Fruit fly (Drosophila melanogaster) whole organism, prepupa: ENCODE measurements around the gene CG16903.
A peak's percentile ranks its signal among the peaks of the same experiment; 100 is the strongest.

Source experiments
- Blimp-1 ChIP-seq: fragments of 200-800 bp; sonication (Bioruptor generic); optimal IDR thresholded peaks from 3 replicates; lab custom pipeline; 2017; ENCODE audit warnings: missing biosample characterization, missing genetic modification characterization, mild to moderate bottlenecking, moderate library complexity, missing genetic modification reagents
- CG10631 ChIP-seq: fragments of 200-800 bp; sonication (Bioruptor generic); optimal IDR thresholded peaks from 2 replicates; lab custom pipeline; 2016; ENCODE audit warnings: missing biosample characterization, missing genetic modification characterization
- CG11294 ChIP-seq: fragments of 200-800 bp; sonication (Bioruptor generic); IDR thresholded peaks from 2 replicates; pipeline ENCODE4 v1.3.6; 2022; ENCODE audit warnings: missing biosample characterization, missing genetic modification characterization
- CG11762 ChIP-seq: fragments of 200-800 bp; sonication (Bioruptor generic); optimal IDR thresholded peaks from 3 replicates; lab custom pipeline; 2016; ENCODE audit warnings: missing biosample characterization, missing genetic modification characterization; ENCODE audit not compliant: insufficient read depth
- CG11902 ChIP-seq: fragments of 200-800 bp; sonication (Bioruptor generic); optimal IDR thresholded peaks from 3 replicates; lab custom pipeline; 2016; ENCODE audit warnings: missing biosample characterization, missing genetic modification characterization
- CG15336 ChIP-seq: fragments of 200-800 bp; sonication (Bioruptor generic); IDR thresholded peaks from 2 replicates; pipeline ENCODE4 v1.3.6; 2022; ENCODE audit warnings: missing biosample characterization, missing genetic modification characterization
- CG16779 ChIP-seq: fragments of 200-800 bp; sonication (Bioruptor generic); optimal IDR thresholded peaks from 3 replicates; lab custom pipeline; 2017; ENCODE audit warnings: missing biosample characterization, mild to moderate bottlenecking, missing genetic modification characterization
- CG3032 ChIP-seq: fragments of 200-800 bp; optimal IDR thresholded peaks from 2 replicates; lab custom pipeline; 2019; ENCODE audit warnings: missing biosample characterization, mild to moderate bottlenecking, missing genetic modification characterization, moderate library complexity
- CG31627 ChIP-seq: fragments of 200-800 bp; sonication (Bioruptor generic); optimal IDR thresholded peaks from 3 replicates; lab custom pipeline; 2016; ENCODE audit warnings: missing biosample characterization, missing genetic modification characterization
- CG32006 ChIP-seq: fragments of 200-800 bp; sonication (Bioruptor generic); optimal IDR thresholded peaks from 3 replicates; lab custom pipeline; 2017; ENCODE audit warnings: missing biosample characterization, mild to moderate bottlenecking, missing genetic modification characterization
- CG3919 ChIP-seq: fragments of 200-800 bp; sonication (Bioruptor generic); optimal IDR thresholded peaks from 3 replicates; lab custom pipeline; 2016; ENCODE audit warnings: missing biosample characterization, missing genetic modification characterization
- CG4318 ChIP-seq: fragments of 200-800 bp; sonication (Bioruptor generic); optimal IDR thresholded peaks from 3 replicates; lab custom pipeline; 2017; ENCODE audit warnings: missing biosample characterization, mild to moderate bottlenecking, missing genetic modification characterization
- CG6163 ChIP-seq: fragments of 200-800 bp; sonication (Bioruptor generic); IDR thresholded peaks from 3 replicates; pipeline ENCODE4 v1.3.6; 2022; ENCODE audit warnings: missing biosample characterization, missing genetic modification characterization
- CG6276 ChIP-seq: fragments of 200-800 bp; sonication (Bioruptor generic); optimal IDR thresholded peaks from 2 replicates; lab custom pipeline; 2017; ENCODE audit warnings: missing biosample characterization, mild to moderate bottlenecking, missing genetic modification characterization
- CG6792 ChIP-seq: fragments of 200-800 bp; sonication (Bioruptor generic); optimal IDR thresholded peaks from 3 replicates; lab custom pipeline; 2016; ENCODE audit warnings: missing biosample characterization, missing genetic modification characterization
- CG6854 ChIP-seq: fragments of 200-800 bp; sonication (Bioruptor generic); optimal IDR thresholded peaks from 2 replicates; lab custom pipeline; 2017; ENCODE audit warnings: missing biosample characterization, mild to moderate bottlenecking, missing genetic modification characterization
- CG7368 ChIP-seq: fragments of 200-800 bp; sonication (Bioruptor generic); optimal IDR thresholded peaks from 3 replicates; lab custom pipeline; 2016; ENCODE audit warnings: missing biosample characterization, missing genetic modification characterization
- CG8119 ChIP-seq: fragments of 200-800 bp; sonication (Bioruptor generic); IDR thresholded peaks from 3 replicates; pipeline ENCODE4 v1.3.6; 2022; ENCODE audit warnings: missing biosample characterization, missing genetic modification characterization
- CG8319 ChIP-seq: fragments of 200-800 bp; sonication (Bioruptor generic); optimal IDR thresholded peaks from 3 replicates; lab custom pipeline; 2016; ENCODE audit warnings: missing biosample characterization, missing genetic modification characterization
- CG9139 ChIP-seq: fragments of 200-800 bp; sonication (Bioruptor generic); optimal IDR thresholded peaks from 3 replicates; lab custom pipeline; 2017; ENCODE audit warnings: missing biosample characterization, mild to moderate bottlenecking, missing genetic modification characterization
- Eip75B ChIP-seq: fragments of 200-800 bp; sonication (Bioruptor generic); optimal IDR thresholded peaks from 3 replicates; lab custom pipeline; 2016; ENCODE audit warnings: missing biosample characterization, missing genetic modification characterization
- Eip78C ChIP-seq: fragments of 200-800 bp; sonication (Bioruptor generic); peaks from one replicate; lab custom pipeline; 2016; ENCODE audit warnings: missing biosample characterization, missing genetic modification characterization
- Ets96B ChIP-seq: fragments of 200-800 bp; optimal IDR thresholded peaks from 2 replicates; lab custom pipeline; 2019; ENCODE audit warnings: missing biosample characterization, mild to moderate bottlenecking, missing genetic modification characterization, moderate library complexity
- Gug ChIP-seq: fragments of 200-800 bp; sonication (Bioruptor generic); IDR thresholded peaks from 2 replicates; pipeline ENCODE4 v1.3.6; 2022; ENCODE audit warnings: missing biosample characterization, missing genetic modification characterization
- Hr39 ChIP-seq: fragments of 200-800 bp; sonication (Bioruptor generic); optimal IDR thresholded peaks from 2 replicates; lab custom pipeline; 2016; ENCODE audit warnings: missing biosample characterization, missing genetic modification characterization
- Hr4 ChIP-seq: fragments of 200-800 bp; sonication (Bioruptor generic); optimal IDR thresholded peaks from 3 replicates; lab custom pipeline; 2016; ENCODE audit warnings: missing biosample characterization, missing genetic modification characterization
- Lpt ChIP-seq: fragments of 200-800 bp; sonication (Bioruptor generic); optimal IDR thresholded peaks from 3 replicates; lab custom pipeline; 2016; ENCODE audit warnings: missing biosample characterization, missing genetic modification characterization
- Met ChIP-seq: fragments of 200-800 bp; sonication (Bioruptor generic); optimal IDR thresholded peaks from 3 replicates; lab custom pipeline; 2016; ENCODE audit warnings: missing biosample characterization, missing genetic modification characterization
- OdsH ChIP-seq: fragments of 200-800 bp; sonication (Bioruptor generic); optimal IDR thresholded peaks from 3 replicates; lab custom pipeline; 2016; ENCODE audit warnings: missing biosample characterization, missing genetic modification characterization
- Sox14 ChIP-seq: fragments of 200-800 bp; sonication (Bioruptor generic); optimal IDR thresholded peaks from 3 replicates; lab custom pipeline; 2016; ENCODE audit warnings: missing biosample characterization, missing genetic modification characterization
- acj6 ChIP-seq: fragments of 200-800 bp; sonication (Bioruptor generic); optimal IDR thresholded peaks from 3 replicates; lab custom pipeline; 2016; ENCODE audit warnings: missing biosample characterization, missing genetic modification characterization
- cyc ChIP-seq: fragments of 200-800 bp; sonication (Bioruptor generic); optimal IDR thresholded peaks from 3 replicates; lab custom pipeline; 2016; ENCODE audit warnings: missing biosample characterization, missing genetic modification characterization
- dac ChIP-seq: fragments of 200-800 bp; sonication (Bioruptor generic); optimal IDR thresholded peaks from 2 replicates; lab custom pipeline; 2017; ENCODE audit warnings: missing biosample characterization, mild to moderate bottlenecking, missing genetic modification characterization
- eg ChIP-seq: fragments of 200-800 bp; sonication (Bioruptor generic); IDR thresholded peaks from 3 replicates; pipeline ENCODE4 v1.3.6; 2022; ENCODE audit warnings: missing biosample characterization, missing genetic modification characterization
- esn ChIP-seq: fragments of 200-800 bp; sonication (Bioruptor generic); optimal IDR thresholded peaks from 2 replicates; lab custom pipeline; 2016; ENCODE audit warnings: missing biosample characterization, mild to moderate bottlenecking, missing genetic modification characterization, moderate library complexity
- fd59A ChIP-seq: fragments of 200-800 bp; sonication (Bioruptor generic); optimal IDR thresholded peaks from 2 replicates; lab custom pipeline; 2017; ENCODE audit warnings: missing biosample characterization, mild to moderate bottlenecking, missing genetic modification characterization, missing genetic modification reagents
- fd85E ChIP-seq: fragments of 200-800 bp; sonication (Bioruptor generic); optimal IDR thresholded peaks from 3 replicates; lab custom pipeline; 2016; ENCODE audit warnings: missing biosample characterization, missing genetic modification characterization
- fkh ChIP-seq: fragments of 200-800 bp; sonication (Bioruptor generic); optimal IDR thresholded peaks from 3 replicates; lab custom pipeline; 2017; ENCODE audit warnings: missing biosample characterization, mild to moderate bottlenecking, missing genetic modification characterization, moderate library complexity
- lz ChIP-seq: fragments of 200-800 bp; sonication (Bioruptor generic); optimal IDR thresholded peaks from 3 replicates; lab custom pipeline; 2016; ENCODE audit warnings: missing biosample characterization, missing genetic modification characterization
- net ChIP-seq: fragments of 200-800 bp; sonication (Bioruptor generic); optimal IDR thresholded peaks from 3 replicates; lab custom pipeline; 2016; ENCODE audit warnings: missing biosample characterization, missing genetic modification characterization
- pdm3 ChIP-seq: fragments of 200-800 bp; sonication (Bioruptor generic); optimal IDR thresholded peaks from 3 replicates; lab custom pipeline; 2016; ENCODE audit warnings: missing biosample characterization, missing genetic modification characterization
- ss ChIP-seq, 2 experiments: fragments of 200-800 bp; sonication (Bioruptor generic); optimal IDR thresholded peaks; 2 replicates in 1 of 2; 3 replicates in 1 of 2; lab custom pipeline; 2017 to 2018; ENCODE audit warnings: mild to moderate bottlenecking in 2 of 2, missing biosample characterization in 2 of 2, missing genetic modification characterization in 2 of 2, moderate library complexity in 1 of 2
- svp ChIP-seq: fragments of 200-800 bp; sonication (Bioruptor generic); peaks from one replicate; lab custom pipeline; 2016; ENCODE audit warnings: missing biosample characterization, missing genetic modification characterization
- topi ChIP-seq: fragments of 200-800 bp; sonication (Bioruptor generic); optimal IDR thresholded peaks from 3 replicates; lab custom pipeline; 2016; ENCODE audit warnings: missing biosample characterization, missing genetic modification characterization
- vri ChIP-seq: fragments of 200-800 bp; sonication (Bioruptor generic); optimal IDR thresholded peaks from 3 replicates; lab custom pipeline; 2016; ENCODE audit warnings: missing biosample characterization, mild to moderate bottlenecking, missing genetic modification characterization

CG16903 gene

dm6 chrX:2112660-2113059 is 32.5 kb upstream of the CG16903 start:
- TF ChIP-seq CG31627 (GFP tag; lab: Kevin White, UChicago) (no peak), CG9139 (GFP tag; lab: Kevin White, UChicago) (no peak), CG7368 (GFP tag; lab: Kevin White, UChicago) (no peak), vri (GFP tag; lab: Kevin White, UChicago) (no peak), fkh (GFP tag; lab: Kevin White, UChicago) (no peak), Hr4 (GFP tag; lab: Kevin White, UChicago) (no peak), CG11762 (GFP tag; lab: Kevin White, UChicago) (no peak), Ets96B (tag; lab: Kevin White, UChicago) (no peak), CG6276 (GFP tag; lab: Kevin White, UChicago) (no peak), Sox14 (GFP tag; lab: Kevin White, UChicago) (no peak), Met (GFP tag; lab: Kevin White, UChicago) (no peak), OdsH (GFP tag; lab: Kevin White, UChicago) (no peak), CG16779 (tag; lab: Kevin White, UChicago) (no peak), lz (GFP tag; lab: Kevin White, UChicago) (no peak)

- peak; percentile 71 for TF ChIP-seq CG15336 (GFP tag; lab: Robert Waterston, UW)
- peak; percentile 9 for TF ChIP-seq topi
- TF ChIP-seq svp (GFP tag; lab: Kevin White, UChicago) = peak; percentile 30
- no peak for TF ChIP-seq Eip75B (GFP tag; lab: Kevin White, UChicago)
- TF ChIP-seq ss (GFP tag; optimal IDR thresholded peaks at IDR 0.05; lab: Kevin White, UChicago) = no peak
- TF ChIP-seq Eip78C = peak; percentile 47
- peak; percentile 75 for TF ChIP-seq CG6163 (GFP tag; lab: Robert Waterston, UW)
- peak; percentile 64; the same call in 2 of the 3 replicates for TF ChIP-seq eg
- TF ChIP-seq OdsH (GFP tag; lab: Kevin White, UChicago) = no peak
- TF ChIP-seq CG11294 (GFP tag; lab: Robert Waterston, UW) = peak; percentile 74
- peak; percentile 9 for TF ChIP-seq cyc (GFP tag; lab: Kevin White, UChicago)
- peak; percentile 45 for TF ChIP-seq Gug
- TF ChIP-seq acj6 (GFP tag; lab: Kevin White, UChicago) = peak; percentile 14
Observed at dm6 chrX:2108639-2109038, 28.4 kb upstream of the CG16903 start.

- TF ChIP-seq Lpt (peak; percentile 78), fd59A (no peak), CG3919 (GFP tag; lab: Kevin White, UChicago) (peak; percentile 24), CG6792 (GFP tag; lab: Kevin White, UChicago) (no peak), CG16779 (tag; lab: Kevin White, UChicago) (peak; percentile 23), CG9139 (GFP tag; lab: Kevin White, UChicago) (no peak), CG15336 (GFP tag; lab: Robert Waterston, UW) (peak; percentile 90), CG6163 (GFP tag; lab: Robert Waterston, UW) (peak; percentile 84), Met (GFP tag; lab: Kevin White, UChicago) (peak; percentile 9), CG11294 (GFP tag; lab: Robert Waterston, UW) (peak; percentile 86), CG4318 (GFP tag; lab: Kevin White, UChicago) (peak; percentile 70), eg (peak; percentile 90), CG3032 (tag; lab: Kevin White, UChicago) (no peak), CG6854 (no peak), Gug (peak; percentile 69), Eip78C (peak; percentile 79), CG8319 (no peak), Sox14 (GFP tag; lab: Kevin White, UChicago) (peak; percentile 23), vri (GFP tag; lab: Kevin White, UChicago) (no peak), fd85E (GFP tag; lab: Kevin White, UChicago) (no peak), pdm3 (GFP tag; lab: Kevin White, UChicago) (peak; percentile 68), CG6276 (GFP tag; lab: Kevin White, UChicago) (peak; percentile 83), Hr4 (GFP tag; lab: Kevin White, UChicago) (peak; percentile 85), Hr39 (GFP tag; lab: Kevin White, UChicago) (peak; percentile 35), svp (GFP tag; lab: Kevin White, UChicago) (peak; percentile 9), CG11902 (GFP tag; lab: Kevin White, UChicago) (no peak), Blimp-1 (GFP tag; lab: Kevin White, UChicago) (no peak), OdsH (GFP tag; lab: Kevin White, UChicago) (peak; percentile 63), net (GFP tag; lab: Kevin White, UChicago) (peak; percentile 67), CG8119 (GFP tag; lab: Robert Waterston, UW) (peak; percentile 84), CG10631 (GFP tag; lab: Kevin White, UChicago) (peak; percentile 10), lz (GFP tag; lab: Kevin White, UChicago) (peak; percentile 10), CG32006 (GFP tag; lab: Kevin White, UChicago) (peak; percentile 84), dac (GFP tag; lab: Kevin White, UChicago) (peak; percentile 82), esn (peak; percentile 12), CG31627 (GFP tag; lab: Kevin White, UChicago) (peak; percentile 23)
Observed at dm6 chrX:2107782-2108409, 27.7 kb upstream of the CG16903 start.
